Fruit fly (Drosophila melanogaster): Measurements from ENCODE around the gene Jupiter.

DNA sequence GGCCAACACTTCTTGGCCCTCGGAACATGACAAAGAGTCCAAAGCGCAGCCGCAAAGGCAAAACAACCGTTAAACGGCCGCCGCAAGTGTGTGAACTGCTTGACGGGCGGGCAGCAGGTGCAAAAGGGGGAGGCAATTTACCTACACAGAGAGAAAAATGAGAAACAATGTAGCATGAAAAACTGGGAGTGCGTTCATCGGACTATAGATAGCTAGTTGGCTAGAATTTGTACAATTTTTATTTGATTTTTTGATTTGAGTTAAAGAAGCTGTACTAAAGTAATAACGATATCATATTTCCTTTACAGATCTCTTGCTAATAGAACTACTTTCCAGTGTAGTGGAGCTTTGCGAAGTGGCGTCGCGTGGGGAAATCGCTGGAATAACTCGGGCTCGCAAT is 24.2 kb downstream of the Jupiter start:
- TF ChIP-seq Hr83 (GFP tag; optimal IDR thresholded peaks at IDR 0.05; ENCODE audit: poor library complexity, severe bottlenecking) (no peak), N (GFP tag; optimal IDR thresholded peaks at IDR 0.05) (no peak), dl (GFP tag; optimal IDR thresholded peaks at IDR 0.05; ENCODE audit: insufficient read depth in 1 of 2, partially characterized antibody in 2 of 2) (no peak), Dfd (GFP tag; optimal IDR thresholded peaks at IDR 0.05) (no peak), brk (GFP tag; optimal IDR thresholded peaks at IDR 0.05) (no peak), CrebA (GFP tag; optimal IDR thresholded peaks at IDR 0.05; ENCODE audit: borderline replicate concordance) (no peak), fru (GFP tag; optimal IDR thresholded peaks at IDR 0.05) (no peak), dsf (GFP tag; optimal IDR thresholded peaks at IDR 0.05; ENCODE audit: borderline replicate concordance) (no peak), lola (GFP tag; optimal IDR thresholded peaks at IDR 0.05) (no peak), usp (GFP tag; optimal IDR thresholded peaks at IDR 0.05) (no peak), Rel (GFP tag; optimal IDR thresholded peaks at IDR 0.05) (no peak), Rel (tag; optimal IDR thresholded peaks at IDR 0.05) (no peak), foxo (GFP tag; optimal IDR thresholded peaks at IDR 0.05) (no peak)

Measured in whole organism, wandering third instar larva.